Fruit fly (Drosophila melanogaster) whole organism, embryonic: Measurements from ENCODE around the gene mRpL51.

Experiments used
- Asciz ChIP-seq: fragments of 200-800 bp; sonication (Bioruptor generic); optimal IDR thresholded peaks from 2 replicates; lab custom pipeline; 2017; ENCODE audit warnings: missing biosample characterization, mild to moderate bottlenecking, missing genetic modification characterization, missing genetic modification reagents
- Atf3 ChIP-seq: fragments of 200-800 bp; sonication (Bioruptor generic); optimal IDR thresholded peaks from 3 replicates; lab custom pipeline; 2016; ENCODE audit warnings: missing biosample characterization, missing genetic modification characterization
- Blimp-1 ChIP-seq: fragments of 200-800 bp; sonication (Bioruptor generic); optimal IDR thresholded peaks from 3 replicates; lab custom pipeline; 2018; ENCODE audit warnings: missing biosample characterization, missing genetic modification characterization, mild to moderate bottlenecking, moderate library complexity, missing genetic modification reagents
- BtbVII ChIP-seq: fragments of 200-800 bp; sonication (Bioruptor generic); optimal IDR thresholded peaks from 3 replicates; lab custom pipeline; 2017; ENCODE audit warnings: missing biosample characterization, mild to moderate bottlenecking, missing genetic modification characterization
- CG10366 ChIP-seq: fragments of 200-800 bp; sonication (Bioruptor generic); IDR thresholded peaks from 2 replicates; pipeline ENCODE4 v1.3.6; 2022; ENCODE audit warnings: missing biosample characterization, missing genetic modification characterization
- CG12769 ChIP-seq: fragments of 200-800 bp; sonication (Bioruptor generic); optimal IDR thresholded peaks from 2 replicates; lab custom pipeline; 2019; ENCODE audit warnings: missing biosample characterization, mild to moderate bottlenecking, missing genetic modification characterization, moderate library complexity
- CG15479 ChIP-seq: fragments of 200-800 bp; sonication (Bioruptor generic); optimal IDR thresholded peaks from 3 replicates; lab custom pipeline; 2019; ENCODE audit warnings: missing biosample characterization, mild to moderate bottlenecking, missing genetic modification characterization, moderate library complexity
- CG1602 ChIP-seq: fragments of 200-800 bp; sonication (Bioruptor generic); optimal IDR thresholded peaks from 3 replicates; lab custom pipeline; 2016; ENCODE audit warnings: missing biosample characterization, missing genetic modification characterization
- CG2129 ChIP-seq: fragments of 200-800 bp; sonication (Bioruptor generic); IDR thresholded peaks from 2 replicates; pipeline ENCODE4 v1.3.6; 2022; ENCODE audit warnings: missing biosample characterization, missing genetic modification characterization; ENCODE audit not compliant: partially characterized antibody
- CG30431 ChIP-seq: fragments of 200-800 bp; sonication (Bioruptor generic); optimal IDR thresholded peaks from 2 replicates; lab custom pipeline; 2017; ENCODE audit warnings: missing biosample characterization, missing genetic modification characterization
- CG31365 ChIP-seq: fragments of 200-800 bp; sonication (Bioruptor generic); optimal IDR thresholded peaks from 2 replicates; lab custom pipeline; 2018; ENCODE audit warnings: missing biosample characterization, mild to moderate bottlenecking, missing genetic modification characterization
- CG3726 ChIP-seq: fragments of 200-800 bp; sonication (Bioruptor generic); IDR thresholded peaks from 3 replicates; pipeline ENCODE4, ENCODE4 v1.3.6; 2022; ENCODE audit warnings: missing biosample characterization, missing genetic modification characterization
- CG4617 ChIP-seq: fragments of 200-800 bp; sonication (Bioruptor generic); optimal IDR thresholded peaks from 3 replicates; lab custom pipeline; 2016; ENCODE audit warnings: missing biosample characterization, missing genetic modification characterization, borderline replicate concordance
- CG5245 ChIP-seq: fragments of 200-800 bp; sonication (Bioruptor generic); optimal IDR thresholded peaks from 3 replicates; lab custom pipeline; 2016; ENCODE audit warnings: missing biosample characterization, missing genetic modification characterization
- CG6683 ChIP-seq: fragments of 200-800 bp; sonication (Bioruptor generic); optimal IDR thresholded peaks from 2 replicates; lab custom pipeline; 2017; ENCODE audit warnings: missing biosample characterization, mild to moderate bottlenecking, missing genetic modification characterization, missing genetic modification reagents
- CG8924 ChIP-seq: fragments of 200-800 bp; optimal IDR thresholded peaks from 3 replicates; lab custom pipeline; 2019; ENCODE audit warnings: missing biosample characterization, mild to moderate bottlenecking, missing genetic modification characterization, moderate library complexity
- CG9876 ChIP-seq: fragments of 200-800 bp; sonication (Bioruptor generic); optimal IDR thresholded peaks from 2 replicates; lab custom pipeline; 2016; ENCODE audit warnings: missing biosample characterization, missing genetic modification characterization
- CG9932 ChIP-seq: fragments of 200-800 bp; sonication (Bioruptor generic); IDR thresholded peaks from 2 replicates; pipeline ENCODE4 v1.3.6; 2022; ENCODE audit warnings: missing biosample characterization, missing genetic modification characterization
- D19A ChIP-seq: fragments of 200-800 bp; optimal IDR thresholded peaks from 3 replicates; lab custom pipeline; 2019; ENCODE audit warnings: missing biosample characterization, mild to moderate bottlenecking, missing genetic modification characterization, moderate library complexity
- Fer2 ChIP-seq: fragments of 200-800 bp; sonication (Bioruptor generic); optimal IDR thresholded peaks from 2 replicates; lab custom pipeline; 2018; ENCODE audit warnings: missing biosample characterization, mild to moderate bottlenecking, missing genetic modification characterization, moderate library complexity
- HLH4C ChIP-seq: fragments of 200-800 bp; sonication (Bioruptor generic); IDR thresholded peaks from 3 replicates; pipeline ENCODE4 v1.3.6; 2022; ENCODE audit warnings: missing biosample characterization, missing genetic modification characterization; ENCODE audit not compliant: partially characterized antibody
- HmgZ ChIP-seq: fragments of 200-800 bp; sonication (Bioruptor generic); optimal IDR thresholded peaks from 2 replicates; lab custom pipeline; 2018; ENCODE audit warnings: missing biosample characterization, mild to moderate bottlenecking, missing genetic modification characterization
- Hmr ChIP-seq: fragments of 200-800 bp; sonication (Bioruptor generic); optimal IDR thresholded peaks from 3 replicates; lab custom pipeline; 2017; ENCODE audit warnings: mild to moderate bottlenecking, missing biosample characterization, missing genetic modification reagents, missing genetic modification characterization
- Hsf ChIP-seq: fragments of 200-800 bp; sonication (Bioruptor generic); optimal IDR thresholded peaks from 3 replicates; lab custom pipeline; 2016; ENCODE audit warnings: missing biosample characterization, missing genetic modification characterization
- Meics ChIP-seq: fragments of 200-800 bp; sonication (Bioruptor generic); optimal IDR thresholded peaks from 2 replicates; lab custom pipeline; 2017; ENCODE audit warnings: missing biosample characterization, mild to moderate bottlenecking, missing genetic modification characterization
- NC2β ChIP-seq: fragments of 200-800 bp; sonication (Bioruptor generic); optimal IDR thresholded peaks from 2 replicates; lab custom pipeline; 2016; ENCODE audit warnings: missing biosample characterization, missing genetic modification characterization
- NFAT ChIP-seq: fragments of 200-800 bp; sonication (Bioruptor generic); IDR thresholded peaks from 2 replicates; pipeline ENCODE4 v1.3.6; 2022; ENCODE audit warnings: missing biosample characterization, missing genetic modification characterization
- Nf-YC ChIP-seq: fragments of 200-800 bp; optimal IDR thresholded peaks from 3 replicates; lab custom pipeline; 2019; ENCODE audit warnings: missing biosample characterization, mild to moderate bottlenecking, missing genetic modification characterization, moderate library complexity
- Sry-β ChIP-seq: fragments of 200-800 bp; sonication (Bioruptor generic); optimal IDR thresholded peaks from 2 replicates; lab custom pipeline; 2018; ENCODE audit warnings: missing biosample characterization, mild to moderate bottlenecking, missing genetic modification characterization, moderate library complexity
- bab2 ChIP-seq: fragments of 200-800 bp; sonication (Bioruptor generic); optimal IDR thresholded peaks from 2 replicates; lab custom pipeline; 2016; ENCODE audit warnings: missing biosample characterization, missing genetic modification characterization
- cad ChIP-seq: fragments of >200 bp; optimal IDR thresholded peaks from 2 replicates; lab custom pipeline; 2017; ENCODE audit warnings: missing biosample characterization, missing genetic modification characterization
- cas ChIP-seq: fragments of 200-800 bp; sonication (Bioruptor generic); IDR thresholded peaks from 2 replicates; pipeline ENCODE4 v1.3.6; 2022; ENCODE audit warnings: missing biosample characterization, missing genetic modification characterization
- ci ChIP-seq: fragments of 200-800 bp; sonication (Bioruptor generic); IDR thresholded peaks from 3 replicates; pipeline ENCODE4 v1.3.6; 2022; ENCODE audit warnings: missing biosample characterization, missing genetic modification characterization
- cwo ChIP-seq: fragments of 200-800 bp; sonication (Bioruptor generic); optimal IDR thresholded peaks from 3 replicates; lab custom pipeline; 2017; ENCODE audit warnings: missing biosample characterization, missing genetic modification characterization, mild to moderate bottlenecking, moderate library complexity, missing genetic modification reagents
- dpn ChIP-seq, 2 experiments: fragments of 200-800 bp; sonication (Bioruptor generic); optimal IDR thresholded peaks; 3 replicates each; lab custom pipeline; 2016; ENCODE audit warnings: missing biosample characterization in 2 of 2, missing genetic modification characterization in 2 of 2
- dysf ChIP-seq: fragments of 200-800 bp; sonication (Bioruptor generic); IDR thresholded peaks from 3 replicates; pipeline ENCODE4 v1.3.6; 2022; ENCODE audit warnings: missing biosample characterization, missing genetic modification characterization
- fd102C ChIP-seq: fragments of 200-800 bp; sonication (Bioruptor generic); optimal IDR thresholded peaks from 2 replicates; lab custom pipeline; 2018; ENCODE audit warnings: missing biosample characterization, mild to moderate bottlenecking, missing genetic modification characterization, moderate library complexity
- gem ChIP-seq: fragments of 200-800 bp; sonication (Bioruptor generic); optimal IDR thresholded peaks from 2 replicates; lab custom pipeline; 2019; ENCODE audit warnings: missing biosample characterization, mild to moderate bottlenecking, missing genetic modification characterization, moderate library complexity
- hbn ChIP-seq: fragments of 200-800 bp; sonication (Bioruptor generic); IDR thresholded peaks from 2 replicates; pipeline ENCODE4 v1.3.6; 2022; ENCODE audit warnings: missing biosample characterization, missing genetic modification characterization; ENCODE audit not compliant: partially characterized antibody
- inv ChIP-seq: fragments of 200-800 bp; sonication (Bioruptor generic); IDR thresholded peaks from 2 replicates; pipeline ENCODE4 v1.3.6; 2022; ENCODE audit warnings: missing biosample characterization, missing genetic modification characterization; ENCODE audit not compliant: partially characterized antibody
- nerfin-2 ChIP-seq: fragments of 200-800 bp; sonication (Bioruptor generic); IDR thresholded peaks from 2 replicates; pipeline ENCODE4 v1.3.6; 2022; ENCODE audit warnings: missing biosample characterization, missing genetic modification characterization; ENCODE audit not compliant: partially characterized antibody
- run ChIP-seq: fragments of 200-800 bp; sonication (Bioruptor generic); optimal IDR thresholded peaks from 3 replicates; lab custom pipeline; 2018; ENCODE audit warnings: missing biosample characterization, mild to moderate bottlenecking, missing genetic modification characterization
- shn ChIP-seq: fragments of 200-800 bp; sonication (Bioruptor generic); optimal IDR thresholded peaks from 3 replicates; lab custom pipeline; 2016; ENCODE audit warnings: missing biosample characterization, missing genetic modification characterization
- sqz ChIP-seq: fragments of 200-800 bp; sonication (Bioruptor generic); optimal IDR thresholded peaks from 3 replicates; lab custom pipeline; 2018; ENCODE audit warnings: missing biosample characterization, mild to moderate bottlenecking, missing genetic modification characterization
- stwl ChIP-seq: fragments of 200-800 bp; sonication (Bioruptor generic); optimal IDR thresholded peaks from 3 replicates; lab custom pipeline; 2018; ENCODE audit warnings: missing biosample characterization, mild to moderate bottlenecking, missing genetic modification characterization, moderate library complexity
- trem ChIP-seq: fragments of 200-800 bp; optimal IDR thresholded peaks from 3 replicates; lab custom pipeline; 2019; ENCODE audit warnings: missing biosample characterization, mild to moderate bottlenecking, missing genetic modification characterization, moderate library complexity
- tx ChIP-seq: fragments of 200-800 bp; sonication (Bioruptor generic); optimal IDR thresholded peaks from 2 replicates; lab custom pipeline; 2016; ENCODE audit warnings: missing biosample characterization, missing genetic modification characterization
- vvl ChIP-seq: fragments of 200-800 bp; sonication (Bioruptor generic); IDR thresholded peaks from 2 replicates; pipeline ENCODE4 v1.3.6; 2022; ENCODE audit warnings: missing biosample characterization, missing genetic modification characterization
- wor ChIP-seq: fragments of 200-800 bp; sonication (Bioruptor generic); IDR thresholded peaks from 2 replicates; pipeline ENCODE4 v1.3.6; 2022; ENCODE audit warnings: missing biosample characterization, missing genetic modification characterization
- zf30C ChIP-seq: fragments of 200-800 bp; sonication (Bioruptor generic); optimal IDR thresholded peaks from 3 replicates; lab custom pipeline; 2018; ENCODE audit warnings: missing biosample characterization, mild to moderate bottlenecking, missing genetic modification characterization

The mRpL51 gene

DNA sequence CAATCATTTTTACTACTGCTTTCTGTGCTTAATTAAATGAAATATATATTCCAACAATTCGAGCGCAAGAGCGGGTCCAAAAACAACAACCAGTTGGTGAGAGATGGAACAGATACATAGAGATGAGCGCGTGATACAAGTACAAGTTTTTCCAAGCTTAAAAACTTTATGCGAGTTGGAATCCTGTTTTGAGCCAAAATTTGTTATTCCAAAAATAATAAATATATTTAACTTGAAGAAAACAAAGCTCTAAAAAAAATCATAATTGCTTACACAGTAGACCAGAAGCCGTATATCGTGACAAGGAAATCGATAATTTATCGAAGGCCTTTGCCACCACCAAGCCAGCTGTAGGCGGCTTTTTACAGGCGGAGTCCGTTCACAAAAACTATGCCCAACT, 2.4 kb downstream of the mRpL51 start, which contains the start of the genes CG13097 and PIG-U (continued):
- TF ChIP-seq Asciz (GFP tag; lab: Kevin White, UChicago) (no peak), fd102C (GFP tag; lab: Kevin White, UChicago) (peak; percentile 36), trem (tag; lab: Kevin White, UChicago) (peak; percentile 91), CG6683 (GFP tag; lab: Kevin White, UChicago) (peak; percentile 65), Hsf (GFP tag; lab: Kevin White, UChicago) (peak; percentile 81), dysf (GFP tag; lab: Robert Waterston, UW) (peak; percentile 85), CG15479 (no peak), NC2β (GFP tag; lab: Kevin White, UChicago) (peak; percentile 61), CG8924 (tag; lab: Kevin White, UChicago) (peak; percentile 69), HLH4C (GFP tag; lab: Robert Waterston, UW) (peak; percentile 86), CG12769 (tag; lab: Kevin White, UChicago) (peak; percentile 24), cas (GFP tag; lab: Robert Waterston, UW) (peak; percentile 73), Hmr (GFP tag; lab: Kevin White, UChicago) (no peak), CG4617 (GFP tag; lab: Kevin White, UChicago) (peak; percentile 91), ci (GFP tag; lab: Robert Waterston, UW) (peak; percentile 77), D19A (tag; lab: Kevin White, UChicago) (no peak), CG30431 (GFP tag; lab: Kevin White, UChicago) (no peak), hbn (GFP tag; lab: Robert Waterston, UW) (peak; percentile 96), gem (tag; lab: Kevin White, UChicago) (peak; percentile 88), shn (GFP tag; lab: Kevin White, UChicago) (peak; percentile 67), bab2 (GFP tag; lab: Kevin White, UChicago) (peak; percentile 84), CG31365 (tag; lab: Kevin White, UChicago) (no peak), vvl (GFP tag; lab: Robert Waterston, UW) (peak; percentile 84), Atf3 (GFP tag; lab: Kevin White, UChicago) (peak; percentile 56), inv (GFP tag; lab: Robert Waterston, UW) (peak; percentile 88), CG10366 (GFP tag; lab: Robert Waterston, UW) (peak; percentile 70), CG1602 (GFP tag; lab: Kevin White, UChicago) (peak; percentile 82), sqz (GFP tag; lab: Kevin White, UChicago) (no peak), CG9932 (GFP tag; lab: Robert Waterston, UW) (peak; percentile 92), Blimp-1 (GFP tag; lab: Kevin White, UChicago) (no peak), stwl (tag; lab: Kevin White, UChicago) (peak; percentile 74), CG5245 (GFP tag; lab: Kevin White, UChicago) (peak; percentile 58), Sry-β (GFP tag; lab: Kevin White, UChicago) (peak; percentile 55), CG9876 (GFP tag; lab: Kevin White, UChicago) (peak; percentile 35), NFAT (peak; percentile 66), wor (GFP tag; lab: Robert Waterston, UW) (peak; percentile 51), Fer2 (peak; percentile 76), cad (no peak), dpn (GFP tag; optimal IDR thresholded peaks at IDR 0.05; lab: Kevin White, UChicago) (peak; percentile 83 to 89), nerfin-2 (GFP tag; lab: Robert Waterston, UW) (peak; percentile 77), cwo (GFP tag; lab: Kevin White, UChicago) (peak; percentile 70), CG2129 (GFP tag; lab: Robert Waterston, UW) (peak; percentile 97), Meics (GFP tag; lab: Kevin White, UChicago) (peak; percentile 71), run (peak; percentile 24), tx (GFP tag; lab: Kevin White, UChicago) (peak; percentile 81), CG3726 (no peak), zf30C (no peak), HmgZ (peak; percentile 87), Nf-YC (tag; lab: Kevin White, UChicago) (peak; percentile 73), BtbVII (GFP tag; lab: Kevin White, UChicago) (peak; percentile 50)
